Worm (Caenorhabditis elegans): ENCODE measurements around the gene srw-77.

DNA sequence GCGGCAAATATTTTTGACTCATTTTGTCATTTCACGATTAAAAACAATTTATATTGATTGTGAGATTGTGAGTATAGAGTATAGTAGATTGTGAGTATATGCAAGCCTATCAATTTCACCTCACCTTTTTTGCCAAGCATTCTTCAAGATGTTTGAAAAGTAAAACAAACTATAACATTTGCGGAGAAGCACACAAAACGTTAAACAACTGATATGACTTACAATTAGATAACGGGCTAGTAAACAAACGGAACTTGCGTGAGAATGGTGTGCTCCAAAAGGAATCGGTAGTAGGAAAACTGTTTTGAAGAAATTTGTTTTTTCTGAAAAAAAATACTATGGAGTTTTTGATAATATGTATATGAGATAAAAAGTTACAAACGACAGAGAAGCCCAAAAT, 33.4 kb downstream of the srw-77 start:
- no peak for TF ChIP-seq F13C5.2 (tag; optimal IDR thresholded peaks at IDR 0.05)
- TF ChIP-seq flt-1 (GFP tag; IDR thresholded peaks at IDR 0.05): no peak
- TF ChIP-seq sea-1 (GFP tag; conservative IDR thresholded peaks at IDR 0.05): no peak
- no peak for TF ChIP-seq B0310.2 (tag; optimal IDR thresholded peaks at IDR 0.05)
- TF ChIP-seq ama-1 (optimal IDR thresholded peaks at IDR 0.05): no peak
- no peak for TF ChIP-seq hmg-4 (GFP tag; optimal IDR thresholded peaks at IDR 0.05)
- no peak for TF ChIP-seq tra-4 (tag; optimal IDR thresholded peaks at IDR 0.05)
- no peak for TF ChIP-seq ceh-13 (GFP tag; optimal IDR thresholded peaks at IDR 0.05)
- no peak for TF ChIP-seq hmbx-1 (tag; optimal IDR thresholded peaks at IDR 0.05)
- no peak for TF ChIP-seq hnd-1 (tag; optimal IDR thresholded peaks at IDR 0.05)
- no peak for TF ChIP-seq tbx-37 (GFP tag; conservative IDR thresholded peaks at IDR 0.05)
- TF ChIP-seq pes-1 (GFP tag; IDR thresholded peaks at IDR 0.05): no peak
- no peak for TF ChIP-seq ceh-36 (tag; optimal IDR thresholded peaks at IDR 0.05)
